Worm (Caenorhabditis elegans): ENCODE results near the gene hsp-43.

- TF ChIP-seq ztf-11 (tag; optimal IDR thresholded peaks at IDR 0.05) (no peak), nhr-12 (tag; optimal IDR thresholded peaks at IDR 0.05) (no peak), nhr-77 (tag; optimal IDR thresholded peaks at IDR 0.05) (no peak), R02D3.7 (tag; optimal IDR thresholded peaks at IDR 0.05) (no peak), snpc-4 (tag; optimal IDR thresholded peaks at IDR 0.05) (no peak), mdl-1 (tag; optimal IDR thresholded peaks at IDR 0.05) (no peak), skn-1 (tag; optimal IDR thresholded peaks at IDR 0.05) (no peak), unc-62 (GFP tag; optimal IDR thresholded peaks at IDR 0.05) (no peak), lin-39 (tag; optimal IDR thresholded peaks at IDR 0.05) (no peak), ceh-16 (tag; optimal IDR thresholded peaks at IDR 0.05) (no peak), ztf-1 (GFP tag; conservative IDR thresholded peaks at IDR 0.05) (no peak), mab-5 (tag; optimal IDR thresholded peaks at IDR 0.05) (no peak), lin-13 (GFP tag; optimal IDR thresholded peaks at IDR 0.05) (no peak)
These were observed 24.0 kb downstream of the hsp-43 start for ce11 chrX:6211322-6211820.

Measured in whole organism, L2 larva.